Fruit fly (Drosophila melanogaster): Measurements from ENCODE around the gene orb.

- TF ChIP-seq kay (GFP tag; ENCODE audit: borderline replicate concordance), result no peak
- TF ChIP-seq ovo (GFP tag; optimal IDR thresholded peaks at IDR 0.05), result no peak
- TF ChIP-seq CG14711 (tag; optimal IDR thresholded peaks at IDR 0.05), result no peak
- no peak for TF ChIP-seq Hr96 (GFP tag; optimal IDR thresholded peaks at IDR 0.05)
- no peak for TF ChIP-seq CG11617 (GFP tag; optimal IDR thresholded peaks at IDR 0.05)
- TF ChIP-seq CG33017 (tag; optimal IDR thresholded peaks at IDR 0.05), result no peak
Observed at dm6 chr3R:23310151-23310550, 29.5 kb upstream of the orb start.

All from whole organism, adult.